Fruit fly (Drosophila melanogaster) whole organism, embryonic: Measurements from ENCODE around the gene Trl.

ENCODE experiments used
- B-H1 ChIP-seq: fragments of 200-800 bp; sonication (Bioruptor generic); IDR thresholded peaks from 3 replicates; pipeline ENCODE4 v1.3.6; 2022; ENCODE audit warnings: missing biosample characterization, missing genetic modification characterization
- Bgb ChIP-seq: fragments of 200-800 bp; sonication (Bioruptor generic); IDR thresholded peaks from 2 replicates; pipeline ENCODE4 v1.3.6; 2022; ENCODE audit warnings: missing biosample characterization, missing genetic modification characterization; ENCODE audit not compliant: partially characterized antibody
- CG12219 ChIP-seq: fragments of 200-800 bp; sonication (Bioruptor generic); optimal IDR thresholded peaks from 3 replicates; lab custom pipeline; 2018; ENCODE audit warnings: missing biosample characterization, mild to moderate bottlenecking, missing genetic modification characterization
- CG14050 ChIP-seq: fragments of 200-800 bp; sonication (Bioruptor generic); IDR thresholded peaks from 3 replicates; pipeline ENCODE4 v1.3.6; 2022; ENCODE audit warnings: missing biosample characterization, missing genetic modification characterization
- CG1602 ChIP-seq: fragments of 200-800 bp; sonication (Bioruptor generic); optimal IDR thresholded peaks from 3 replicates; lab custom pipeline; 2016; ENCODE audit warnings: missing biosample characterization, missing genetic modification characterization
- CG16815 ChIP-seq: fragments of 200-800 bp; sonication (Bioruptor generic); optimal IDR thresholded peaks from 3 replicates; lab custom pipeline; 2017; ENCODE audit warnings: missing biosample characterization, mild to moderate bottlenecking, missing genetic modification characterization
- CG2120 ChIP-seq: fragments of 200-800 bp; sonication (Bioruptor generic); optimal IDR thresholded peaks from 3 replicates; lab custom pipeline; 2016; ENCODE audit warnings: missing biosample characterization, missing genetic modification characterization
- CG2202 ChIP-seq: fragments of 200-800 bp; sonication (Bioruptor generic); optimal IDR thresholded peaks from 2 replicates; lab custom pipeline; 2018; ENCODE audit warnings: missing biosample characterization, mild to moderate bottlenecking, missing genetic modification characterization
- CG3407 ChIP-seq: fragments of 200-800 bp; sonication (Bioruptor generic); optimal IDR thresholded peaks from 2 replicates; lab custom pipeline; 2018; ENCODE audit warnings: missing biosample characterization, mild to moderate bottlenecking, missing genetic modification characterization
- CG34376 ChIP-seq: fragments of 200-800 bp; sonication (Bioruptor generic); optimal IDR thresholded peaks from 2 replicates; lab custom pipeline; 2018; ENCODE audit warnings: missing biosample characterization, mild to moderate bottlenecking, missing genetic modification characterization
- CG3726 ChIP-seq: fragments of 200-800 bp; sonication (Bioruptor generic); IDR thresholded peaks from 3 replicates; pipeline ENCODE4, ENCODE4 v1.3.6; 2022; ENCODE audit warnings: missing biosample characterization, missing genetic modification characterization
- CG4328 ChIP-seq: fragments of 200-800 bp; sonication (Bioruptor generic); optimal IDR thresholded peaks from 3 replicates; lab custom pipeline; 2017; ENCODE audit warnings: missing biosample characterization, missing genetic modification reagents, missing genetic modification characterization
- CG4854 ChIP-seq: fragments of 200-800 bp; sonication (Bioruptor generic); optimal IDR thresholded peaks from 2 replicates; lab custom pipeline; 2016; ENCODE audit warnings: missing biosample characterization, missing genetic modification characterization, inconsistent platforms
- CG6175 ChIP-seq: fragments of 200-800 bp; sonication (Bioruptor generic); IDR thresholded peaks from 3 replicates; pipeline ENCODE4 v1.3.6; 2022; ENCODE audit warnings: missing biosample characterization, missing genetic modification characterization
- CG6654 ChIP-seq: fragments of 200-800 bp; sonication (Bioruptor generic); optimal IDR thresholded peaks from 2 replicates; lab custom pipeline; 2017; ENCODE audit warnings: missing biosample characterization, mild to moderate bottlenecking, missing genetic modification characterization
- CG6854 ChIP-seq: fragments of 200-800 bp; sonication (Bioruptor generic); optimal IDR thresholded peaks from 3 replicates; lab custom pipeline; 2017; ENCODE audit warnings: missing biosample characterization, mild to moderate bottlenecking, missing genetic modification characterization
- CG7987 ChIP-seq: fragments of 200-800 bp; sonication (Bioruptor generic); optimal IDR thresholded peaks from 2 replicates; lab custom pipeline; 2018; ENCODE audit warnings: missing biosample characterization, mild to moderate bottlenecking, missing genetic modification characterization, moderate library complexity
- CrebB ChIP-seq: fragments of 200-800 bp; sonication (Bioruptor generic); optimal IDR thresholded peaks from 3 replicates; lab custom pipeline; 2018; ENCODE audit warnings: missing biosample characterization, mild to moderate bottlenecking, missing genetic modification characterization
- Doc3 ChIP-seq: fragments of 200-800 bp; sonication (Bioruptor generic); IDR thresholded peaks from 3 replicates; pipeline ENCODE4 v1.3.6; 2022; ENCODE audit warnings: missing biosample characterization, missing genetic modification characterization; ENCODE audit not compliant: partially characterized antibody
- Dref ChIP-seq: fragments of 200-800 bp; sonication (Bioruptor generic); IDR thresholded peaks from 2 replicates; pipeline ENCODE4 v1.3.6; 2022; ENCODE audit warnings: missing biosample characterization, missing genetic modification characterization
- Elba2 ChIP-seq: fragments of 200-800 bp; sonication (Bioruptor generic); optimal IDR thresholded peaks from 3 replicates; lab custom pipeline; 2016; ENCODE audit warnings: missing biosample characterization, missing genetic modification characterization
- HLH54F ChIP-seq: fragments of 200-800 bp; sonication (Bioruptor generic); optimal IDR thresholded peaks from 3 replicates; lab custom pipeline; 2016; ENCODE audit warnings: missing biosample characterization, missing genetic modification characterization
- HLHmδ ChIP-seq: fragments of 200-800 bp; sonication (Bioruptor generic); optimal IDR thresholded peaks from 2 replicates; lab custom pipeline; 2018; ENCODE audit warnings: missing biosample characterization, mild to moderate bottlenecking, missing genetic modification characterization, moderate library complexity
- Hey ChIP-seq: fragments of 200-800 bp; sonication (Bioruptor generic); optimal IDR thresholded peaks from 3 replicates; lab custom pipeline; 2018; ENCODE audit warnings: missing biosample characterization, mild to moderate bottlenecking, missing genetic modification characterization
- MTF-1 ChIP-seq: fragments of 200-800 bp; sonication (Bioruptor generic); optimal IDR thresholded peaks from 2 replicates; lab custom pipeline; 2018; ENCODE audit warnings: missing biosample characterization, mild to moderate bottlenecking, missing genetic modification characterization, borderline replicate concordance
- NFAT ChIP-seq: fragments of 200-800 bp; sonication (Bioruptor generic); IDR thresholded peaks from 2 replicates; pipeline ENCODE4 v1.3.6; 2022; ENCODE audit warnings: missing biosample characterization, missing genetic modification characterization
- Opbp ChIP-seq: fragments of 200-800 bp; sonication (Bioruptor generic); IDR thresholded peaks from 3 replicates; pipeline ENCODE4 v1.3.6; 2022; ENCODE audit warnings: missing biosample characterization, missing genetic modification characterization; ENCODE audit not compliant: partially characterized antibody
- Taf1 ChIP-seq: fragments of 200-800 bp; sonication (Bioruptor generic); IDR thresholded peaks from 2 replicates; pipeline ENCODE4 v1.3.6; 2022; ENCODE audit warnings: missing biosample characterization, missing genetic modification characterization
- Vsx1 ChIP-seq: fragments of 200-800 bp; sonication (Bioruptor generic); optimal IDR thresholded peaks from 2 replicates; lab custom pipeline; 2017; ENCODE audit warnings: missing biosample characterization, mild to moderate bottlenecking, missing genetic modification characterization, missing genetic modification reagents
- caup ChIP-seq: fragments of 200-800 bp; sonication (Bioruptor generic); optimal IDR thresholded peaks from 3 replicates; lab custom pipeline; 2017; ENCODE audit warnings: missing biosample characterization, mild to moderate bottlenecking, missing genetic modification characterization, moderate library complexity; ENCODE audit not compliant: severe bottlenecking
- crp ChIP-seq, 2 experiments: fragments of 200-800 bp; sonication (Bioruptor generic); optimal IDR thresholded peaks; 2 replicates in 1 of 2; 3 replicates in 1 of 2; lab custom pipeline; 2017; ENCODE audit warnings: missing biosample characterization in 2 of 2, missing genetic modification characterization in 2 of 2, mild to moderate bottlenecking in 1 of 2, moderate library complexity in 1 of 2
- emc ChIP-seq: fragments of 200-800 bp; sonication (Bioruptor generic); optimal IDR thresholded peaks from 2 replicates; lab custom pipeline; 2016; ENCODE audit warnings: missing biosample characterization, missing genetic modification characterization
- en ChIP-seq: fragments of 200-800 bp; sonication (Bioruptor generic); optimal IDR thresholded peaks from 2 replicates; lab custom pipeline; 2016; ENCODE audit warnings: missing biosample characterization, missing genetic modification characterization
- fd102C ChIP-seq: fragments of 200-800 bp; sonication (Bioruptor generic); optimal IDR thresholded peaks from 2 replicates; lab custom pipeline; 2018; ENCODE audit warnings: missing biosample characterization, mild to moderate bottlenecking, missing genetic modification characterization, moderate library complexity
- fd3F ChIP-seq: fragments of 200-800 bp; sonication (Bioruptor generic); optimal IDR thresholded peaks from 2 replicates; lab custom pipeline; 2018; ENCODE audit warnings: missing biosample characterization, mild to moderate bottlenecking, missing genetic modification characterization, moderate library complexity
- grau ChIP-seq: fragments of 200-800 bp; optimal IDR thresholded peaks from 3 replicates; lab custom pipeline; 2019; ENCODE audit warnings: missing biosample characterization, mild to moderate bottlenecking, missing genetic modification characterization, moderate library complexity
- gsb ChIP-seq: fragments of 200-800 bp; sonication (Bioruptor generic); IDR thresholded peaks from 2 replicates; pipeline ENCODE4 v1.3.6; 2022; ENCODE audit warnings: missing biosample characterization, missing genetic modification characterization
- klu ChIP-seq: fragments of 200-800 bp; sonication (Bioruptor generic); IDR thresholded peaks from 2 replicates; pipeline ENCODE4 v1.3.6; 2022; ENCODE audit warnings: missing biosample characterization, missing genetic modification characterization
- kni ChIP-seq: fragments of 200-800 bp; sonication (Bioruptor generic); optimal IDR thresholded peaks from 3 replicates; lab custom pipeline; 2017; ENCODE audit warnings: mild to moderate bottlenecking, missing biosample characterization, missing genetic modification reagents, missing genetic modification characterization
- knrl ChIP-seq: fragments of 200-800 bp; sonication (Bioruptor generic); IDR thresholded peaks from 3 replicates; pipeline ENCODE4 v1.3.6; 2022; ENCODE audit warnings: missing biosample characterization, missing genetic modification characterization; ENCODE audit not compliant: partially characterized antibody
- nau ChIP-seq: fragments of 200-800 bp; sonication (Bioruptor generic); optimal IDR thresholded peaks from 3 replicates; lab custom pipeline; 2017; ENCODE audit warnings: missing biosample characterization, mild to moderate bottlenecking, missing genetic modification characterization, missing genetic modification reagents
- pb ChIP-seq: fragments of 200-800 bp; sonication (Bioruptor generic); optimal IDR thresholded peaks from 3 replicates; lab custom pipeline; 2016; ENCODE audit warnings: missing biosample characterization, missing genetic modification characterization
- psq ChIP-seq: fragments of 200-800 bp; sonication (Bioruptor generic); optimal IDR thresholded peaks from 2 replicates; lab custom pipeline; 2017; ENCODE audit warnings: missing biosample characterization, missing genetic modification characterization
- rib ChIP-seq: fragments of 200-800 bp; sonication (Bioruptor generic); IDR thresholded peaks from 2 replicates; pipeline ENCODE4 v1.3.6; 2022; ENCODE audit warnings: missing biosample characterization, missing genetic modification characterization
- sens ChIP-seq: fragments of 200-800 bp; sonication (Bioruptor generic); peaks from one replicate; lab custom pipeline; 2016; ENCODE audit warnings: missing biosample characterization, missing genetic modification characterization
- tll ChIP-seq, 2 experiments: fragments of 200-800 bp in 1 of 2; fragments of >200 bp in 1 of 2; sonication (Bioruptor generic) in 1 of 2; optimal IDR thresholded peaks; 2 replicates each; lab custom pipeline; 2017 to 2019; ENCODE audit warnings: missing biosample characterization in 2 of 2, missing genetic modification characterization in 2 of 2, mild to moderate bottlenecking in 1 of 2, moderate library complexity in 1 of 2
- tx ChIP-seq: fragments of 200-800 bp; sonication (Bioruptor generic); optimal IDR thresholded peaks from 2 replicates; lab custom pipeline; 2016; ENCODE audit warnings: missing biosample characterization, missing genetic modification characterization
- z ChIP-seq: fragments of 200-800 bp; sonication (Bioruptor generic); IDR thresholded peaks from 3 replicates; pipeline ENCODE4 v1.3.6; 2022; ENCODE audit warnings: missing biosample characterization, missing genetic modification characterization

Trl gene

dm6 chr3L:14759097-14759795 lies 1.6 kb downstream of the Trl start (continued):
- TF ChIP-seq CG1602 (GFP tag; lab: Kevin White, UChicago) (peak; percentile 99), Opbp (GFP tag; lab: Robert Waterston, UW) (no peak; the same call in 2 of the 3 replicates), CG7987 (GFP tag; lab: Kevin White, UChicago) (peak; percentile 98), emc (GFP tag; lab: Kevin White, UChicago) (peak; percentile 99), psq (GFP tag; lab: Kevin White, UChicago) (peak; percentile 98), Vsx1 (GFP tag; lab: Kevin White, UChicago) (peak; percentile 99), NFAT (GFP tag; lab: Robert Waterston, UW) (peak; percentile 99), CrebB (tag; lab: Kevin White, UChicago) (peak; percentile 99), sens (GFP tag; lab: Kevin White, UChicago) (peak; percentile 100), grau (peak; percentile 100), klu (peak; percentile 100), Doc3 (no peak), CG2120 (peak; percentile 100), Dref (GFP tag; lab: Robert Waterston, UW) (peak; percentile 54), CG6654 (peak; percentile 96), rib (peak; percentile 100), Taf1 (GFP tag; lab: Robert Waterston, UW) (peak; percentile 100), HLHmδ (GFP tag; lab: Kevin White, UChicago) (peak; percentile 70), CG16815 (GFP tag; lab: Kevin White, UChicago) (peak; percentile 100), en (GFP tag; lab: Kevin White, UChicago) (peak; percentile 98), nau (GFP tag; lab: Kevin White, UChicago) (peak; percentile 100), CG2202 (tag; lab: Kevin White, UChicago) (peak; percentile 99), CG12219 (peak; percentile 99), z (GFP tag; lab: Robert Waterston, UW) (peak; percentile 94), crp (GFP tag; optimal IDR thresholded peaks at IDR 0.05; lab: Kevin White, UChicago) (peak; percentile 22 to 79), fd102C (GFP tag; lab: Kevin White, UChicago) (peak; percentile 94), knrl (GFP tag; lab: Robert Waterston, UW) (peak; percentile 64), CG4328 (GFP tag; lab: Kevin White, UChicago) (peak; percentile 100), gsb (peak; percentile 100), CG3726 (GFP tag; lab: Robert Waterston, UW) (peak; percentile 99), caup (GFP tag; lab: Kevin White, UChicago) (peak; percentile 100), MTF-1 (GFP tag; lab: Kevin White, UChicago) (peak; percentile 98), tll (GFP tag; optimal IDR thresholded peaks at IDR 0.05; lab: Kevin White, UChicago) (peak in 1 of 2 experiments; percentile 81), CG4854 (GFP tag; lab: Kevin White, UChicago) (peak; percentile 99), CG3407 (peak; percentile 99), Bgb (peak; percentile 59; the same call in 1 of the 2 replicates), CG14050 (GFP tag; lab: Robert Waterston, UW) (peak; percentile 99), CG34376 (peak; percentile 100), CG6175 (peak; percentile 99), Hey (tag; lab: Kevin White, UChicago) (peak; percentile 98), pb (peak; percentile 98), CG6854 (GFP tag; lab: Kevin White, UChicago) (peak; percentile 100), fd3F (GFP tag; lab: Kevin White, UChicago) (peak; percentile 100), Elba2 (GFP tag; lab: Kevin White, UChicago) (peak; percentile 95), B-H1 (GFP tag; lab: Robert Waterston, UW) (peak; percentile 99), tx (peak; percentile 99), kni (GFP tag; lab: Kevin White, UChicago) (peak; percentile 98), HLH54F (GFP tag; lab: Kevin White, UChicago) (peak; percentile 99)
